Worm (Caenorhabditis elegans) whole organism, early embryonic: ENCODE data around the gene prp-19.
A peak's percentile ranks its signal among the peaks of the same experiment; 100 is the strongest.

Experiments used
- B0310.2 ChIP-seq: sonication (generic microtip); optimal IDR thresholded peaks from 2 replicates; lab custom pipeline; 2016; ENCODE audit warnings: mild to moderate bottlenecking, missing genetic modification characterization, missing compliant biosample characterization
- F13C5.2 ChIP-seq: sonication (generic microtip); optimal IDR thresholded peaks from 2 replicates; lab custom pipeline; 2017; ENCODE audit warnings: mild to moderate bottlenecking, missing genetic modification characterization, inconsistent platforms, missing compliant biosample characterization
- aly-1 ChIP-seq: sonication (generic microtip); optimal IDR thresholded peaks from 2 replicates; lab custom pipeline; 2016; ENCODE audit warnings: missing genetic modification characterization, missing compliant biosample characterization
- ama-1 ChIP-seq: fragments of 150-350 bp; optimal IDR thresholded peaks from 2 replicates; lab custom pipeline; 2014
- ceh-13 ChIP-seq: fragments of 200-800 bp; sonication (Bioruptor generic); optimal IDR thresholded peaks from 2 replicates; lab custom pipeline; 2018; ENCODE audit warnings: mild to moderate bottlenecking, missing genetic modification characterization, missing compliant biosample characterization
- ceh-36 ChIP-seq: sonication (generic microtip); optimal IDR thresholded peaks from 2 replicates; lab custom pipeline; 2016; ENCODE audit warnings: missing genetic modification characterization, inconsistent platforms, missing compliant biosample characterization
- ets-7 ChIP-seq: sonication (generic microtip); optimal IDR thresholded peaks from 2 replicates; lab custom pipeline; 2016; ENCODE audit warnings: missing genotype, missing genetic modification characterization, missing compliant biosample characterization
- flt-1 ChIP-seq: fragments of 200-800 bp; sonication (Bioruptor generic); IDR thresholded peaks from 2 replicates; pipeline ENCODE4 v1.3.6; 2022; ENCODE audit warnings: missing genetic modification characterization, missing compliant biosample characterization
- hmbx-1 ChIP-seq: sonication (generic microtip); optimal IDR thresholded peaks from 2 replicates; lab custom pipeline; 2016; ENCODE audit warnings: mild to moderate bottlenecking, missing genetic modification characterization, missing compliant biosample characterization
- hmg-4 ChIP-seq: fragments of 200-800 bp; sonication (Bioruptor generic); optimal IDR thresholded peaks from 2 replicates; lab custom pipeline; 2018; ENCODE audit warnings: mild to moderate bottlenecking, missing genetic modification characterization, missing compliant biosample characterization
- hnd-1 ChIP-seq: sonication (generic microtip); optimal IDR thresholded peaks from 2 replicates; lab custom pipeline; 2016; ENCODE audit warnings: missing genetic modification characterization, missing compliant biosample characterization
- pes-1 ChIP-seq: fragments of 200-800 bp; sonication (Bioruptor generic); IDR thresholded peaks from 2 replicates; pipeline ENCODE4 v1.3.6; 2022; ENCODE audit warnings: missing genetic modification reagents, missing genetic modification characterization, missing compliant biosample characterization
- scrt-1 ChIP-seq: fragments of 200-800 bp; sonication (Bioruptor generic); IDR thresholded peaks from 2 replicates; pipeline ENCODE4 v1.3.6; 2022; ENCODE audit warnings: missing genetic modification characterization, missing compliant biosample characterization
- sea-1 ChIP-seq: fragments of 200-800 bp; sonication (Bioruptor generic); conservative IDR thresholded peaks from 2 replicates; pipeline ENCODE4 v1.3.6; 2022; ENCODE audit warnings: missing genetic modification characterization, missing compliant biosample characterization
- tbx-11 ChIP-seq: fragments of 200-800 bp; sonication (Bioruptor generic); IDR thresholded peaks from 2 replicates; pipeline ENCODE4 v1.3.6; 2022; ENCODE audit warnings: missing genetic modification characterization, missing compliant biosample characterization
- tbx-37 ChIP-seq: fragments of 200-800 bp; sonication (Bioruptor generic); conservative IDR thresholded peaks from 2 replicates; pipeline ENCODE4 v1.3.6; 2022; ENCODE audit warnings: missing genetic modification reagents, missing genetic modification characterization, missing compliant biosample characterization
- tra-4 ChIP-seq: sonication (generic microtip); optimal IDR thresholded peaks from 2 replicates; lab custom pipeline; 2017; ENCODE audit warnings: missing genetic modification characterization, missing compliant biosample characterization

The prp-19 gene

DNA sequence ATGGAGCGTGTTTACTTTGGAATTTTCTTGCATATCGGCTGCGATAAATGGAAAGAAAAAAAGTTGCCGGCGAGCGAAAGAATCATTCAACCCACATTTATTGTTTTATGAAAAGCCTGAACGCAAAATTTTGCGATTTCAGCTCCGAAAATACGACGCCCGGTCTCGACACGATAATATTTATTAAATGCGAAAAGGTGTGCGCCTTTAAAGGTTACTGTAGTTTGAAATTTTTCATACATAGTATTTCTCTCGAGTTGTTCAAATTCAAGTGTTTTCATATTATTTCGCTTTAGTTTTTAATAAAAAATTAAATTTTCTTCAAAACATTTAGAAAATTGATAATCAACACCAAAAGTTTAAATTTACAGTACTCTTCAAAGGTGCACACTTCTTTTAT, 37.1 kb upstream of the prp-19 start, which contains the start of gene syx-16:
Gene syx-16, minus strand, starts transcription at position 118 of the 400 bp plus-strand sequence.
- TF ChIP-seq hmg-4 (GFP tag; lab: Kevin White, UChicago) (no peak), tbx-37 (GFP tag; lab: Robert Waterston, UW) (no peak), aly-1 (tag; lab: Kevin White, UChicago) (no peak), hnd-1 (no peak), pes-1 (GFP tag; lab: Robert Waterston, UW) (no peak), scrt-1 (GFP tag; lab: Robert Waterston, UW) (no peak), tra-4 (no peak), sea-1 (GFP tag; lab: Robert Waterston, UW) (no peak), hmbx-1 (tag; lab: Kevin White, UChicago) (no peak), ceh-36 (no peak), F13C5.2 (tag; lab: Kevin White, UChicago) (no peak), ceh-13 (GFP tag; lab: Kevin White, UChicago) (no peak), flt-1 (GFP tag; lab: Robert Waterston, UW) (no peak), B0310.2 (tag; lab: Kevin White, UChicago) (no peak), ama-1 (lab: Kevin White, UChicago) (no peak), ets-7 (tag; lab: Kevin White, UChicago) (no peak), tbx-11 (no peak)

DNA sequence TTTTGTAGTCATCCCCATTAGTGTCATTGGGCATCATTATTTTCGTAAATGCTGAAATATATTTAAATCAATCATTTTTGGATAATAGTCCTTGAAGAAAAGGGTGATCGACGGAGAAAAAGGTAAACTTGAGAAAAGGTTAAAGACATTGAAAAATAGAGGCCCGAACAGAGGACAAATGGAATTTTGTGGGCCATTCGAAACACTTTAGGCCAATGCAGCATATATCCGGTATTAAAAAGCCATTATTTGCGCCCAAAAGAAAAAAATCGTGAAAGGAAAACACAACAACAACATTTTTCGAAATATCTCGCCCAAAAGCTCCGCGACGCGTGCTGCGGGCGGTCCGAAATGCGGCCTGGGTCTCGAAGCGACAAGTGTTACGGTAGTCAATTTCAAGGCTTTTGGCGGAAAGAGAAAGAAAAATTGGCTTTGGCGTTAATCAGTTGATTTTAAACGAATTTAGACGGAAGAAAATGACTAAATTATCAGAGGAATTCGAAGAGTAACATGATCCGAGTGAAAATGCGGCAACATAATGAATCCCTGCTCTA, 35.1 kb upstream of the prp-19 start, which contains the start of gene morc-1:
Gene morc-1, minus strand, starts transcription at position 51 of the 554 bp plus-strand sequence.
- TF ChIP-seq tbx-37 (GFP tag; lab: Robert Waterston, UW) (no peak), scrt-1 (GFP tag; lab: Robert Waterston, UW) (0 out of 2 replicates have a peak, but pooled peaks have one; percentile 9)

DNA sequence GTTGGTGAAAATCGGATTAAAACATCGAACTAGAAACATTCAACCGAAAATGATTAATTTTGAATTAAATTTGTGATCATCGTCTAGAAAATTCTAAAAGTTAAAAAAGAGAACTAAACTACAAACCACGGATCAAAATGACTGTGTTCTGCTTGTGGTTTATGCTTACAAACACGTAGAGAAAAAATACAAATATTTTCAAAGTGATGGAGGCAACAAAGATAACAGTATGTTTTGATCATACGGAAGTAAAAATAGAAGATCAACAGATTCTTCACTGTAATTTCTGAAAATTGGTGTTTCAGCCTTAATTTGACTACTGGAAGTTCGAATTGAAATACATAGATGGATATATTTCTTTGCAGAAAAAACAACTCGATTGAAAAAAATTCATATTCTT, 31.5 kb upstream of the prp-19 start:
- TF ChIP-seq hmg-4 (GFP tag; lab: Kevin White, UChicago) (no peak), ama-1 (lab: Kevin White, UChicago) (no peak), F13C5.2 (tag; lab: Kevin White, UChicago) (no peak), sea-1 (GFP tag; lab: Robert Waterston, UW) (no peak), ceh-13 (GFP tag; lab: Kevin White, UChicago) (no peak), hnd-1 (no peak), scrt-1 (GFP tag; lab: Robert Waterston, UW) (no peak), tra-4 (no peak), tbx-11 (no peak), aly-1 (tag; lab: Kevin White, UChicago) (no peak), ceh-36 (no peak), pes-1 (GFP tag; lab: Robert Waterston, UW) (no peak), ets-7 (tag; lab: Kevin White, UChicago) (no peak), hmbx-1 (tag; lab: Kevin White, UChicago) (no peak), B0310.2 (tag; lab: Kevin White, UChicago) (no peak), flt-1 (GFP tag; lab: Robert Waterston, UW) (no peak), tbx-37 (GFP tag; lab: Robert Waterston, UW) (no peak)

DNA sequence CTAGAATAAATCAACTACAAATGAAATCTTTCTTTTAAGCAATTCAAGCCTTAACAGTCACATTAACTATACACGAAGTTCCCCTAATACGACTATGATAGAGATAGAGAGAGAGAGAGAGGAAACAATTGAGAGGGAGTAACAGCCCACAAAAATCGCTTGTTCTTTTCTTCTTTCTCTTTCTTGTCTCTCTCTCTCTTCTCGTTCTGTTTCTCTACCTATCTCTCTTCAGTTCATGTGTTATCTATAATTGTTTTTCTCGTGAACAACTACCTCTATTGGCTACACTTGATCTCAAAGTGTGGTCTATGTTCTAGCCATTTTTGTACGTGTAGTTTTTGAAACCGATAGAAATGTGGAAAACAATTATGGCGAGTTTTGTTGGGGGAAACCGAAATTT, 30.8 kb upstream of the prp-19 start:
- TF ChIP-seq tbx-11 (no peak), ceh-36 (no peak), flt-1 (GFP tag; lab: Robert Waterston, UW) (no peak), ama-1 (lab: Kevin White, UChicago) (no peak)

DNA sequence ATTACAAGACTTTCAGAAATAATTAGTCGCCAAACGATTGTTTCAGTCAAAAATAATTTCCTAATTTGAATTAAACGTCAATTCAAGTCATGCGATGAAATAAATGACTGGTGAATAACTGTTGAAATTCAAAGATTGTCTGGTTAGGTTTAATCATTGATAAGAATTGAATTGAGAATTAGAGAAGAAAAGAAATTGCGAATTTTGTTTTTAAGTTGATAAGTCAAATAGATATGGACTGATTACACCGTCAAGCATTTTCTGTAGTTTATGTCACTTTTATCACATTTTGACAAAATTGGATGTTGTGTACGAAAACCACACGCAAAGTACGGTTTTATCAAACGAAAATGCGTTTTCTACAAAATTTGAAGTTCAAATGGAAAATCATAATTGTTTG, 29.4 kb upstream of the prp-19 start:
- TF ChIP-seq ets-7 (tag; lab: Kevin White, UChicago) (no peak), ceh-36 (no peak), ceh-13 (GFP tag; lab: Kevin White, UChicago) (no peak), pes-1 (GFP tag; lab: Robert Waterston, UW) (no peak), tra-4 (no peak), ama-1 (lab: Kevin White, UChicago) (no peak), hmbx-1 (tag; lab: Kevin White, UChicago) (no peak), flt-1 (GFP tag; lab: Robert Waterston, UW) (no peak), aly-1 (tag; lab: Kevin White, UChicago) (no peak), hmg-4 (GFP tag; lab: Kevin White, UChicago) (no peak), tbx-11 (no peak), F13C5.2 (tag; lab: Kevin White, UChicago) (no peak)

DNA sequence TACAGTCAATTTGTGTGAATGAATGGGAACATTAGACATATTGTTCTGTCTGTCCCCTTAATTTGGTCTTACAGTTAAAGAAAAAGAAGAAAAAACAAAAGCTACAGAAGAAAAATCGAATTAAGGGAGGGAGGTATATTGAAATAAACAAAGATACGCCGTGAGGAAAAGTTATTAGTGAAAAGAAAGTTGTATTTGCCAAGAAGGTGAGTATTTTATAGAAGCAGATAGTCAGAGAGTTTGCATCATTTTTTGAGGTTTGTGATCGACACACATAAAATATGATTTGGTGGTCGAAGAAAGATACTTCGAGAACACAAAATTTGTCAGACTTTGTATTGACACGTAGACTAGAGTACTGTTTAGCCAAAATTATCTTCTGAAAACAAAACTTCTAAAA, 28.5 kb upstream of the prp-19 start:
- TF ChIP-seq flt-1 (GFP tag; lab: Robert Waterston, UW) = no peak
- TF ChIP-seq hmbx-1 (tag; lab: Kevin White, UChicago) = no peak

DNA sequence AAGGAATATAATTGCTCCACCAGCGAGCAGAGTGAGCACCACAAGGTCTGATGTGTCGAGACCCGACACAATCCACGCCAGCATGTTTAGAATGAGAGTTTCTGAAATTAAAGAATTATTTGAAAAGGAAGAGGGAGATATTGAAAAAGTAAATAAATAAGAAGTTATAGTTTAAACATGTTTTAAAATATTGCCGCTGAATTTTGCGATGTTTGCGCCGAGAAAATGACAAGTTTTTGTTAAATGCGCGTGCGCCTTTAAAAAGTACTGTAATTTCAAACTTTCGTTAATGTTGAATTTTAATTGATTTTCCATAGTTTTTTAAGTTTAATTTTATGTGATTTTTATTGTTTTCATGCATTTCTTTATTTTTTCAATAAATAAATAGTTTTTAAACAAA, 27.7 kb upstream of the prp-19 start, which contains the start of gene emb-8:
Gene emb-8, minus strand, starts transcription at position 101 of the 400 bp plus-strand sequence.
- no peak for TF ChIP-seq ceh-36
- TF ChIP-seq pes-1 (GFP tag; lab: Robert Waterston, UW) = no peak
- TF ChIP-seq flt-1 (GFP tag; lab: Robert Waterston, UW) = no peak
- no peak for TF ChIP-seq aly-1 (tag; lab: Kevin White, UChicago)
- TF ChIP-seq hmg-4 (GFP tag; lab: Kevin White, UChicago) = no peak
- no peak for TF ChIP-seq tra-4
- no peak for TF ChIP-seq ets-7 (tag; lab: Kevin White, UChicago)
- TF ChIP-seq tbx-11 = no peak
- TF ChIP-seq scrt-1 (GFP tag; lab: Robert Waterston, UW) = no peak
